Fruit fly (Drosophila melanogaster): ENCODE data around the gene Acp95EF.

Gene Acp95EF

dm6 chr3R:24186188-24186587 lies 42.6 kb upstream of the Acp95EF start, which contains the start of gene mora (continued):
- TF ChIP-seq h (optimal IDR thresholded peaks at IDR 0.05), result no peak
- TF ChIP-seq Sox100B (GFP tag; optimal IDR thresholded peaks at IDR 0.05), result no peak
- TF ChIP-seq CG3995 (GFP tag; optimal IDR thresholded peaks at IDR 0.05), result peak; percentile 38
- TF ChIP-seq Nf-YB (GFP tag; optimal IDR thresholded peaks at IDR 0.05), result no peak
- no peak for TF ChIP-seq onecut (GFP tag; IDR thresholded peaks at IDR 0.05)
- TF ChIP-seq jigr1 (GFP tag; IDR thresholded peaks at IDR 0.05), result no peak
- TF ChIP-seq Hr3 (GFP tag; optimal IDR thresholded peaks at IDR 0.05), result no peak
- peak; percentile 72 for TF ChIP-seq YL-1 (GFP tag; optimal IDR thresholded peaks at IDR 0.05)
- TF ChIP-seq B-H2 (GFP tag; optimal IDR thresholded peaks at IDR 0.05), result no peak
- no peak for TF ChIP-seq CG11456 (GFP tag; IDR thresholded peaks at IDR 0.05)
- no peak for TF ChIP-seq Blimp-1 (GFP tag; optimal IDR thresholded peaks at IDR 0.05)
- no peak for TF ChIP-seq Lhr (GFP tag; optimal IDR thresholded peaks at IDR 0.05)
- no peak for TF ChIP-seq her (GFP tag; optimal IDR thresholded peaks at IDR 0.05)
- TF ChIP-seq crp (GFP tag; optimal IDR thresholded peaks at IDR 0.05), result peak in 1 of 2 experiments; percentile 69
- no peak for TF ChIP-seq CG32532 (GFP tag; IDR thresholded peaks at IDR 0.05)
- TF ChIP-seq gt (GFP tag; IDR thresholded peaks at IDR 0.05), result no peak
- TF ChIP-seq pho (GFP tag; optimal IDR thresholded peaks at IDR 0.05), result no peak
- no peak for TF ChIP-seq bab2 (GFP tag; optimal IDR thresholded peaks at IDR 0.05)
- TF ChIP-seq zen2 (GFP tag; IDR thresholded peaks at IDR 0.05; ENCODE audit: partially characterized antibody), result no peak
- TF ChIP-seq sug (tag; optimal IDR thresholded peaks at IDR 0.05), result no peak
- TF ChIP-seq stwl (tag; optimal IDR thresholded peaks at IDR 0.05), result peak; percentile 39
- no peak for TF ChIP-seq lmd (GFP tag; IDR thresholded peaks at IDR 0.05)
- TF ChIP-seq unc-4 (GFP tag; IDR thresholded peaks at IDR 0.05; ENCODE audit: partially characterized antibody), result peak; percentile 16; the same call in 1 of the 2 replicates
- no peak for TF ChIP-seq Mes4 (GFP tag; optimal IDR thresholded peaks at IDR 0.05)
- TF ChIP-seq Trl (optimal IDR thresholded peaks at IDR 0.05), result no peak
- TF ChIP-seq Trl (GFP tag; optimal IDR thresholded peaks at IDR 0.05), result no peak
- TF ChIP-seq CG1529 (GFP tag; optimal IDR thresholded peaks at IDR 0.05), result no peak
- TF ChIP-seq sens-2 (GFP tag; IDR thresholded peaks at IDR 0.05), result no peak
- no peak for TF ChIP-seq Lpt (GFP tag; optimal IDR thresholded peaks at IDR 0.05)
- TF ChIP-seq Myb (GFP tag; optimal IDR thresholded peaks at IDR 0.05), result no peak
- no peak for TF ChIP-seq salm (tag; optimal IDR thresholded peaks at IDR 0.05)
- TF ChIP-seq CG2199 (GFP tag; IDR thresholded peaks at IDR 0.05), result no peak
- TF ChIP-seq emc (GFP tag; optimal IDR thresholded peaks at IDR 0.05), result no peak
- TF ChIP-seq CG2889 (GFP tag; IDR thresholded peaks at IDR 0.05), result no peak
- TF ChIP-seq ro (GFP tag; IDR thresholded peaks at IDR 0.05), result no peak
- TF ChIP-seq NK7.1 (GFP tag; optimal IDR thresholded peaks at IDR 0.05), result no peak
- TF ChIP-seq CG5953 (GFP tag; IDR thresholded peaks at IDR 0.05), result no peak
- no peak for TF ChIP-seq zfh1 (GFP tag; IDR thresholded peaks at IDR 0.05)
- no peak for TF ChIP-seq CG3847 (GFP tag; IDR thresholded peaks at IDR 0.05)
- no peak for TF ChIP-seq Pdp1 (GFP tag; optimal IDR thresholded peaks at IDR 0.05)
- peak; percentile 15 for TF ChIP-seq phol (tag; optimal IDR thresholded peaks at IDR 0.05)
- TF ChIP-seq ems (GFP tag; optimal IDR thresholded peaks at IDR 0.05), result no peak
- TF ChIP-seq Ravus (GFP tag; IDR thresholded peaks at IDR 0.05), result no peak
- TF ChIP-seq Fer2 (tag; optimal IDR thresholded peaks at IDR 0.05), result no peak
- no peak for TF ChIP-seq CG9876 (GFP tag; optimal IDR thresholded peaks at IDR 0.05)
- TF ChIP-seq CG9932 (GFP tag; IDR thresholded peaks at IDR 0.05), result no peak
- peak; percentile 26 for TF ChIP-seq trem (tag; optimal IDR thresholded peaks at IDR 0.05)
- TF ChIP-seq gce (GFP tag; IDR thresholded peaks at IDR 0.05), result no peak
- TF ChIP-seq lilli (GFP tag; optimal IDR thresholded peaks at IDR 0.05), result no peak
- no peak for TF ChIP-seq mam (GFP tag; optimal IDR thresholded peaks at IDR 0.05)
- no peak for TF ChIP-seq mirr (GFP tag; optimal IDR thresholded peaks at IDR 0.05)
- no peak for TF ChIP-seq Hand (GFP tag; optimal IDR thresholded peaks at IDR 0.05)
- TF ChIP-seq Neu2 (GFP tag; optimal IDR thresholded peaks at IDR 0.05; ENCODE audit: borderline replicate concordance), result no peak
- TF ChIP-seq CG17612 (GFP tag; IDR thresholded peaks at IDR 0.05), result no peak

Data from whole organism, embryonic.